Worm (Caenorhabditis elegans): ENCODE data around the gene C36B7.4.

ce11 chrX:7075250-7075649 is 10.6 kb downstream of the C36B7.4 start, which contains the start of gene B0403.6:
- TF ChIP-seq pha-4 (tag; optimal IDR thresholded peaks at IDR 0.05): no peak
- no peak for TF ChIP-seq pax-1 (tag; optimal IDR thresholded peaks at IDR 0.05)
